Worm (Caenorhabditis elegans): ENCODE data around the gene srbc-54.

DNA sequence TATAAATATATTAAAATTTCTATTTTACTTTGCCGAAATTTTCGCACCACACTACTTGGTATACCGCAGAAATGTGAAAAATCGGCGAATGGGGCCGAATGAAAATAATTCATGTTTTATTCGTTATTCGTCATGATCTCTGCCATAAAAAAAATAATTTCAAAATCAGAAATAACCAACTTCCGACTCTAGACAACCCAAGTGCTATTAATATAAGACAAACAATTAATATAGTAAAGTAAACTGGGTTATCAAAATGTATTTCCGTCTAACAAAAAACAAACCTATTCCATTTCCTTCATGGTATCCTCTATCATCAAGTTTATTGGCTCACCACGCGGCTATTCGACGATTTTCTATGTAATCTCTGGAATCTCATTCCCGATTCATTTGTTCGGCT is 32.3 kb upstream of the srbc-54 start, which contains the start of gene srh-293:
- no peak for TF ChIP-seq unc-55 (GFP tag; optimal IDR thresholded peaks at IDR 0.05)
- no peak for TF ChIP-seq nhr-232 (tag; optimal IDR thresholded peaks at IDR 0.05)
- no peak for TF ChIP-seq ets-4 (tag; optimal IDR thresholded peaks at IDR 0.05)
- no peak for TF ChIP-seq pqm-1 (tag; optimal IDR thresholded peaks at IDR 0.05)
- TF ChIP-seq eyg-1 (tag; optimal IDR thresholded peaks at IDR 0.05): no peak
- TF ChIP-seq pha-4 (tag; optimal IDR thresholded peaks at IDR 0.05): no peak
- TF ChIP-seq ceh-30 (tag; optimal IDR thresholded peaks at IDR 0.05): no peak
- no peak for TF ChIP-seq unc-3 (GFP tag; conservative IDR thresholded peaks at IDR 0.05)
- TF ChIP-seq unc-3 (tag; optimal IDR thresholded peaks at IDR 0.05): no peak
- no peak for TF ChIP-seq tbx-7 (tag; optimal IDR thresholded peaks at IDR 0.05)
- TF ChIP-seq pros-1 (tag; optimal IDR thresholded peaks at IDR 0.05): no peak
- TF ChIP-seq dmd-4 (tag; optimal IDR thresholded peaks at IDR 0.05; ENCODE audit: borderline replicate concordance): no peak

All from whole organism, late embryonic.